Worm (Caenorhabditis elegans) whole organism, young adult: ENCODE measurements around the gene T24A6.7.

ENCODE experiments used
- C06A6.2 ChIP-seq: fragments of 200-800 bp; sonication (Bioruptor generic); conservative IDR thresholded peaks from 2 replicates; pipeline ENCODE4 v1.3.6; 2022; ENCODE audit warnings: missing genetic modification characterization, missing compliant biosample characterization
- F33H1.4 ChIP-seq: fragments of 200-800 bp; sonication (Bioruptor generic); IDR thresholded peaks from 2 replicates; pipeline ENCODE4 v1.3.6; 2022; ENCODE audit warnings: missing genetic modification reagents, missing genetic modification characterization, missing compliant biosample characterization
- F37B4.10 ChIP-seq: fragments of 200-800 bp; sonication (Bioruptor generic); IDR thresholded peaks from 2 replicates; pipeline ENCODE4 v1.3.6; 2022; ENCODE audit warnings: missing genetic modification characterization, missing compliant biosample characterization
- K12H6.12 ChIP-seq: fragments of 200-800 bp; sonication (Bioruptor generic); optimal IDR thresholded peaks from 2 replicates; lab custom pipeline; 2018; ENCODE audit warnings: mild to moderate bottlenecking, missing genetic modification characterization, missing compliant biosample characterization
- T07F8.4 ChIP-seq: sonication (generic microtip); optimal IDR thresholded peaks from 2 replicates; lab custom pipeline; 2016; ENCODE audit warnings: mild to moderate bottlenecking, missing genetic modification characterization, moderate library complexity, missing compliant biosample characterization
- Y56A3A.18 ChIP-seq: fragments of 200-800 bp; sonication (Bioruptor generic); IDR thresholded peaks from 2 replicates; pipeline ENCODE4 v1.3.6; 2022; ENCODE audit warnings: missing genetic modification reagents, missing genetic modification characterization, missing compliant biosample characterization
- Y67H2A.10 ChIP-seq: fragments of 200-800 bp; sonication (Bioruptor generic); conservative IDR thresholded peaks from 2 replicates; pipeline ENCODE4 v1.3.6; 2022; ENCODE audit warnings: missing genetic modification reagents, missing genetic modification characterization, missing compliant biosample characterization
- ama-1 ChIP-seq, 3 experiments: fragments of 150-350 bp in 1 of 3; sonication (generic microtip) in 2 of 3; optimal IDR thresholded peaks; 2 replicates each; lab custom pipeline; 2014 to 2018; ENCODE audit warnings: missing biosample characterization in 2 of 3, missing genetic modification characterization in 2 of 3, missing genetic modification reagents in 2 of 3
- aptf-3 ChIP-seq: fragments of 200-800 bp; sonication (Bioruptor generic); IDR thresholded peaks from 2 replicates; pipeline ENCODE4 v1.3.6; 2022; ENCODE audit warnings: missing genetic modification characterization, missing compliant biosample characterization
- atf-7 ChIP-seq: sonication (generic microtip); optimal IDR thresholded peaks from 2 replicates; lab custom pipeline; 2017; ENCODE audit warnings: mild to moderate bottlenecking, missing genetic modification characterization, missing compliant biosample characterization
- attf-6 ChIP-seq: fragments of 200-800 bp; sonication (Bioruptor generic); IDR thresholded peaks from 2 replicates; pipeline ENCODE4 v1.3.6; 2022; ENCODE audit warnings: missing genetic modification reagents, missing genetic modification characterization, missing compliant biosample characterization
- bed-1 ChIP-seq: fragments of 200-800 bp; sonication (Bioruptor generic); IDR thresholded peaks from 2 replicates; pipeline ENCODE4 v1.3.6; 2022; ENCODE audit warnings: missing genetic modification reagents, missing genetic modification characterization, missing compliant biosample characterization
- cebp-2 ChIP-seq: fragments of 200-800 bp; sonication (Bioruptor generic); IDR thresholded peaks from 2 replicates; pipeline ENCODE4 v1.3.6; 2022; ENCODE audit warnings: missing genetic modification characterization, missing compliant biosample characterization
- ceh-100 ChIP-seq: fragments of 200-800 bp; sonication (Bioruptor generic); IDR thresholded peaks from 2 replicates; pipeline ENCODE4 v1.3.6; 2022; ENCODE audit warnings: missing genetic modification reagents, missing genetic modification characterization, missing compliant biosample characterization
- dpff-1 ChIP-seq: sonication (generic microtip); optimal IDR thresholded peaks from 2 replicates; lab custom pipeline; 2017; ENCODE audit warnings: mild to moderate bottlenecking, missing genetic modification characterization, missing compliant biosample characterization
- efl-1 ChIP-seq: fragments of 150-350 bp; optimal IDR thresholded peaks from 2 replicates; lab custom pipeline; 2014; ENCODE audit warnings: missing biosample characterization, missing genetic modification reagents, missing genetic modification characterization
- egl-18 ChIP-seq: fragments of 200-800 bp; sonication (Bioruptor generic); IDR thresholded peaks from 2 replicates; pipeline ENCODE4 v1.3.6; 2022; ENCODE audit warnings: missing genetic modification reagents, missing genetic modification characterization, missing compliant biosample characterization
- egl-44 ChIP-seq: fragments of 200-800 bp; sonication (Bioruptor generic); IDR thresholded peaks from 2 replicates; pipeline ENCODE4 v1.3.6; 2022; ENCODE audit warnings: missing genetic modification reagents, missing genetic modification characterization, missing compliant biosample characterization
- ekl-4 ChIP-seq: fragments of 200-800 bp; sonication (Bioruptor generic); IDR thresholded peaks from 2 replicates; pipeline ENCODE4 v1.3.6; 2022; ENCODE audit warnings: missing genetic modification reagents, missing genetic modification characterization, missing compliant biosample characterization
- fkh-3 ChIP-seq: sonication (generic microtip); optimal IDR thresholded peaks from 2 replicates; lab custom pipeline; 2016; ENCODE audit warnings: mild to moderate bottlenecking, missing genetic modification characterization, missing compliant biosample characterization
- hlh-12 ChIP-seq: sonication (generic microtip); optimal IDR thresholded peaks from 2 replicates; lab custom pipeline; 2016; ENCODE audit warnings: missing genetic modification characterization, missing compliant biosample characterization
- hlh-26 ChIP-seq: fragments of 200-800 bp; sonication (Bioruptor generic); conservative IDR thresholded peaks from 2 replicates; pipeline ENCODE4 v1.3.6; 2022; ENCODE audit warnings: missing genetic modification reagents, missing genetic modification characterization, missing compliant biosample characterization
- hrde-1 ChIP-seq: sonication (generic microtip); optimal IDR thresholded peaks from 2 replicates; lab custom pipeline; 2016; ENCODE audit warnings: missing genetic modification characterization, mild to moderate bottlenecking, missing compliant biosample characterization, moderate library complexity, missing genotype, missing genetic modification reagents, borderline replicate concordance
- hsf-1 ChIP-seq: fragments of 200-800 bp; sonication (Bioruptor generic); IDR thresholded peaks from 2 replicates; pipeline ENCODE4 v1.3.6; 2022; ENCODE audit warnings: missing genetic modification reagents, missing genetic modification characterization, missing compliant biosample characterization
- let-607 ChIP-seq, 2 experiments: fragments of 200-800 bp in 1 of 2; sonication (Bioruptor generic) in 1 of 2; sonication (generic microtip) in 1 of 2; optimal IDR thresholded peaks; 2 replicates each; lab custom pipeline; 2016 to 2018; ENCODE audit warnings: mild to moderate bottlenecking in 2 of 2, missing compliant biosample characterization in 2 of 2, missing genetic modification characterization in 2 of 2, moderate library complexity in 2 of 2, missing genotype in 1 of 2
- lin-26 ChIP-seq: fragments of 200-800 bp; sonication (Bioruptor generic); IDR thresholded peaks from 2 replicates; pipeline ENCODE4 v1.3.6; 2022; ENCODE audit warnings: missing genetic modification reagents, missing genetic modification characterization, missing compliant biosample characterization
- lir-1 ChIP-seq: fragments of 200-800 bp; sonication (Bioruptor generic); conservative IDR thresholded peaks from 2 replicates; pipeline ENCODE4 v1.3.6; 2022; ENCODE audit warnings: missing genetic modification reagents, missing genetic modification characterization, missing compliant biosample characterization
- madf-6 ChIP-seq: fragments of 200-800 bp; sonication (Bioruptor generic); IDR thresholded peaks from 2 replicates; pipeline ENCODE4 v1.3.6; 2022; ENCODE audit warnings: missing genetic modification reagents, missing genetic modification characterization, missing compliant biosample characterization
- madf-8 ChIP-seq: fragments of 200-800 bp; sonication (Bioruptor generic); conservative IDR thresholded peaks from 2 replicates; pipeline ENCODE4 v1.3.6; 2022; ENCODE audit warnings: missing genetic modification reagents, missing genetic modification characterization, missing compliant biosample characterization
- mcd-1 ChIP-seq: fragments of 200-800 bp; sonication (Bioruptor generic); IDR thresholded peaks from 2 replicates; pipeline ENCODE4 v1.3.6; 2022; ENCODE audit warnings: missing genetic modification reagents, missing genetic modification characterization, missing compliant biosample characterization
- mxl-1 ChIP-seq: sonication (generic microtip); optimal IDR thresholded peaks from 2 replicates; lab custom pipeline; 2016; ENCODE audit warnings: missing genetic modification characterization, missing compliant biosample characterization
- pha-4 ChIP-seq: fragments of 150-350 bp; sonication (generic microtip); optimal IDR thresholded peaks from 2 replicates; lab custom pipeline; 2014; ENCODE audit warnings: missing biosample characterization, missing genetic modification reagents, missing genetic modification characterization
- tlf-1 ChIP-seq: fragments of 200-800 bp; sonication (Bioruptor generic); optimal IDR thresholded peaks from 2 replicates; lab custom pipeline; 2018; ENCODE audit warnings: mild to moderate bottlenecking, missing genetic modification characterization, missing compliant biosample characterization
- ztf-25 ChIP-seq: fragments of 200-800 bp; sonication (Bioruptor generic); IDR thresholded peaks from 2 replicates; pipeline ENCODE4 v1.3.6; 2022; ENCODE audit warnings: missing genetic modification reagents, missing genetic modification characterization, missing compliant biosample characterization
- ztf-26 ChIP-seq: sonication (generic microtip); optimal IDR thresholded peaks from 2 replicates; lab custom pipeline; 2017; ENCODE audit warnings: missing genetic modification characterization, missing compliant biosample characterization
- ztf-3 ChIP-seq: fragments of 200-800 bp; sonication (Bioruptor generic); optimal IDR thresholded peaks from 2 replicates; lab custom pipeline; 2018; ENCODE audit warnings: mild to moderate bottlenecking, missing genetic modification characterization, missing compliant biosample characterization
- ztf-6 ChIP-seq: fragments of 200-800 bp; sonication (Bioruptor generic); IDR thresholded peaks from 2 replicates; pipeline ENCODE4 v1.3.6; 2022; ENCODE audit warnings: missing genetic modification reagents, missing genetic modification characterization, missing compliant biosample characterization

T24A6.7 gene

ce11 chrV:3524970-3525369 lies at the start of gene T24A6.7:
T24A6.7 (plus strand) TSS chrV:3525270.
- no peak for TF ChIP-seq hsf-1 (GFP tag; lab: Robert Waterston, UW)
- no peak for TF ChIP-seq egl-44 (GFP tag; lab: Robert Waterston, UW)
- no peak for TF ChIP-seq dpff-1 (tag; lab: Kevin White, UChicago)
- no peak for TF ChIP-seq mxl-1 (tag; lab: Kevin White, UChicago)
- TF ChIP-seq ekl-4 (GFP tag; lab: Robert Waterston, UW) = no peak
- no peak for TF ChIP-seq mcd-1 (GFP tag; lab: Robert Waterston, UW)
- no peak for TF ChIP-seq attf-6
- no peak for TF ChIP-seq ceh-100
- TF ChIP-seq atf-7 (tag; lab: Kevin White, UChicago) = no peak
- TF ChIP-seq ztf-26 (tag; lab: Kevin White, UChicago) = no peak
- TF ChIP-seq pha-4 (tag; lab: Kevin White, UChicago) = no peak
- TF ChIP-seq cebp-2 (GFP tag; lab: Robert Waterston, UW) = no peak
- TF ChIP-seq F37B4.10 (GFP tag; lab: Robert Waterston, UW) = no peak

ce11 chrV:3476228-3476627 lies 48.8 kb upstream of the T24A6.7 start:
- no peak for TF ChIP-seq aptf-3 (GFP tag; lab: Robert Waterston, UW)
- TF ChIP-seq Y67H2A.10 (GFP tag; lab: Robert Waterston, UW) = no peak
- TF ChIP-seq Y56A3A.18 (GFP tag; lab: Robert Waterston, UW) = no peak
- no peak for TF ChIP-seq ztf-6 (GFP tag; lab: Robert Waterston, UW)
- TF ChIP-seq let-607 (tag; optimal IDR thresholded peaks at IDR 0.05; lab: Kevin White, UChicago) = no peak
- no peak for TF ChIP-seq lin-26 (GFP tag; lab: Robert Waterston, UW)
- no peak for TF ChIP-seq hlh-26
- TF ChIP-seq fkh-3 (tag; lab: Kevin White, UChicago) = no peak
- no peak for TF ChIP-seq hlh-12 (tag; lab: Kevin White, UChicago)
- TF ChIP-seq ama-1 (optimal IDR thresholded peaks at IDR 0.05; lab: Kevin White, UChicago) = no peak
- TF ChIP-seq ama-1 (GFP tag; optimal IDR thresholded peaks at IDR 0.05; lab: Kevin White, UChicago) = no peak
- no peak for TF ChIP-seq C06A6.2 (GFP tag; lab: Robert Waterston, UW)
- no peak for TF ChIP-seq T07F8.4 (tag; lab: Kevin White, UChicago)
- TF ChIP-seq K12H6.12 = no peak
- no peak for TF ChIP-seq madf-8
- no peak for TF ChIP-seq egl-18 (GFP tag; lab: Robert Waterston, UW)
- no peak for TF ChIP-seq bed-1 (GFP tag; lab: Robert Waterston, UW)
- no peak for TF ChIP-seq madf-6
- TF ChIP-seq efl-1 (GFP tag; lab: Kevin White, UChicago) = no peak
- TF ChIP-seq lir-1 = no peak
- no peak for TF ChIP-seq hrde-1

ce11 chrV:3477496-3477895 lies 47.6 kb upstream of the T24A6.7 start, which contains the start of gene srbc-31:
srbc-31 (minus strand) TSS chrV:3477596.
- TF ChIP-seq ztf-6 (GFP tag; lab: Robert Waterston, UW) = no peak
- no peak for TF ChIP-seq F33H1.4 (GFP tag; lab: Robert Waterston, UW)
- no peak for TF ChIP-seq tlf-1
- TF ChIP-seq ztf-3 (GFP tag; lab: Kevin White, UChicago) = no peak

- TF ChIP-seq ztf-25 (no peak), atf-7 (tag; lab: Kevin White, UChicago) (no peak), ekl-4 (GFP tag; lab: Robert Waterston, UW) (no peak)
Observed at ce11 chrV:3480346-3480745, 44.7 kb upstream of the T24A6.7 start, which contains the start of gene srbc-30. srbc-30 (minus strand) TSS chrV:3480446.
